Fruit fly (Drosophila melanogaster) whole organism, embryonic: ENCODE data around the gene Ent3.

ENCODE experiments used
- Atf6 ChIP-seq: fragments of 200-800 bp; sonication (Bioruptor generic); IDR thresholded peaks from 2 replicates; pipeline ENCODE4 v1.3.6; 2022; ENCODE audit warnings: missing biosample characterization, missing genetic modification characterization
- Bdp1 ChIP-seq: fragments of 200-800 bp; sonication (Bioruptor generic); optimal IDR thresholded peaks from 3 replicates; lab custom pipeline; 2016; ENCODE audit warnings: missing biosample characterization, missing genetic modification characterization
- BtbVII ChIP-seq: fragments of 200-800 bp; sonication (Bioruptor generic); optimal IDR thresholded peaks from 3 replicates; lab custom pipeline; 2017; ENCODE audit warnings: missing biosample characterization, mild to moderate bottlenecking, missing genetic modification characterization
- CG10147 ChIP-seq: fragments of 200-800 bp; sonication (Bioruptor generic); optimal IDR thresholded peaks from 2 replicates; lab custom pipeline; 2019; ENCODE audit warnings: missing biosample characterization, mild to moderate bottlenecking, missing genetic modification characterization, moderate library complexity
- CG12104 ChIP-seq: fragments of 200-800 bp; sonication (Bioruptor generic); optimal IDR thresholded peaks from 3 replicates; lab custom pipeline; 2016; ENCODE audit warnings: missing biosample characterization, missing genetic modification characterization
- CG1233 ChIP-seq: fragments of 200-800 bp; sonication (Bioruptor generic); optimal IDR thresholded peaks from 4 replicates; lab custom pipeline; 2018; ENCODE audit warnings: missing biosample characterization, mild to moderate bottlenecking, missing genetic modification characterization
- CG13287 ChIP-seq: fragments of 200-800 bp; sonication (Bioruptor generic); IDR thresholded peaks from 2 replicates; pipeline ENCODE4 v1.3.6; 2022; ENCODE audit warnings: missing biosample characterization, missing genetic modification characterization; ENCODE audit not compliant: partially characterized antibody
- CG13296 ChIP-seq: fragments of 200-800 bp; sonication (Bioruptor generic); optimal IDR thresholded peaks from 3 replicates; lab custom pipeline; 2018; ENCODE audit warnings: missing biosample characterization, mild to moderate bottlenecking, missing genetic modification characterization
- CG1529 ChIP-seq: fragments of 200-800 bp; sonication (Bioruptor generic); optimal IDR thresholded peaks from 3 replicates; lab custom pipeline; 2018; ENCODE audit warnings: missing biosample characterization, missing genetic modification characterization
- CG15514 ChIP-seq: fragments of 200-800 bp; sonication (Bioruptor generic); optimal IDR thresholded peaks from 3 replicates; lab custom pipeline; 2017; ENCODE audit warnings: missing biosample characterization, missing genetic modification characterization, mild to moderate bottlenecking, moderate library complexity, missing genetic modification reagents
- CG15696 ChIP-seq: fragments of 200-800 bp; sonication (Bioruptor generic); optimal IDR thresholded peaks from 2 replicates; lab custom pipeline; 2019; ENCODE audit warnings: missing biosample characterization, mild to moderate bottlenecking, missing genetic modification characterization, moderate library complexity
- CG16813 ChIP-seq: fragments of 200-800 bp; sonication (Bioruptor generic); IDR thresholded peaks from 3 replicates; pipeline ENCODE4 v1.3.6; 2022; ENCODE audit warnings: missing biosample characterization, missing genetic modification characterization; ENCODE audit not compliant: partially characterized antibody
- CG18262 ChIP-seq: fragments of 200-800 bp; optimal IDR thresholded peaks from 3 replicates; lab custom pipeline; 2019; ENCODE audit warnings: missing biosample characterization, mild to moderate bottlenecking, missing genetic modification characterization, moderate library complexity
- CG31441 ChIP-seq: fragments of 200-800 bp; sonication (Bioruptor generic); IDR thresholded peaks from 2 replicates; pipeline ENCODE4 v1.3.6; 2022; ENCODE audit warnings: missing biosample characterization, missing genetic modification characterization
- CG4617 ChIP-seq: fragments of 200-800 bp; sonication (Bioruptor generic); optimal IDR thresholded peaks from 3 replicates; lab custom pipeline; 2016; ENCODE audit warnings: missing biosample characterization, missing genetic modification characterization, borderline replicate concordance
- CG6683 ChIP-seq: fragments of 200-800 bp; sonication (Bioruptor generic); optimal IDR thresholded peaks from 2 replicates; lab custom pipeline; 2017; ENCODE audit warnings: missing biosample characterization, mild to moderate bottlenecking, missing genetic modification characterization, missing genetic modification reagents
- CG6854 ChIP-seq: fragments of 200-800 bp; sonication (Bioruptor generic); optimal IDR thresholded peaks from 3 replicates; lab custom pipeline; 2017; ENCODE audit warnings: missing biosample characterization, mild to moderate bottlenecking, missing genetic modification characterization
- CG8290 ChIP-seq, 3 experiments: fragments of 200-800 bp; sonication (Bioruptor generic); optimal IDR thresholded peaks; 2 replicates each; lab custom pipeline; 2016 to 2019; ENCODE audit warnings: missing biosample characterization in 3 of 3, missing genetic modification characterization in 3 of 3, mild to moderate bottlenecking in 2 of 3, moderate library complexity in 1 of 3
- CG8944 ChIP-seq: fragments of 200-800 bp; sonication (Bioruptor generic); optimal IDR thresholded peaks from 3 replicates; lab custom pipeline; 2016; ENCODE audit warnings: missing biosample characterization, missing genetic modification characterization
- Dbx ChIP-seq: fragments of 200-800 bp; sonication (Bioruptor generic); IDR thresholded peaks from 3 replicates; pipeline ENCODE4 v1.3.6; 2022; ENCODE audit warnings: missing biosample characterization, missing genetic modification characterization
- Deaf1 ChIP-seq: fragments of 200-800 bp; optimal IDR thresholded peaks from 3 replicates; lab custom pipeline; 2019; ENCODE audit warnings: missing biosample characterization, mild to moderate bottlenecking, missing genetic modification characterization, moderate library complexity
- Fer3 ChIP-seq: fragments of 200-800 bp; sonication (Bioruptor generic); optimal IDR thresholded peaks from 2 replicates; lab custom pipeline; 2018; ENCODE audit warnings: missing biosample characterization, mild to moderate bottlenecking, missing genetic modification characterization, moderate library complexity
- H15 ChIP-seq: fragments of 200-800 bp; sonication (Bioruptor generic); IDR thresholded peaks from 3 replicates; pipeline ENCODE4 v1.3.6; 2022; ENCODE audit warnings: missing biosample characterization, missing genetic modification characterization
- Hr78 ChIP-seq, 2 experiments: fragments of 200-800 bp in 1 of 2; fragments of >200 bp in 1 of 2; sonication (Bioruptor generic) in 1 of 2; optimal IDR thresholded peaks; 2 replicates each; lab custom pipeline; 2017 to 2019; ENCODE audit warnings: missing biosample characterization in 2 of 2, missing genetic modification characterization in 2 of 2, mild to moderate bottlenecking in 1 of 2, moderate library complexity in 1 of 2
- Jarid2 ChIP-seq: fragments of 200-800 bp; sonication (Bioruptor generic); optimal IDR thresholded peaks from 3 replicates; lab custom pipeline; 2017; ENCODE audit warnings: mild to moderate bottlenecking, missing biosample characterization, missing genetic modification reagents, missing genetic modification characterization
- NFAT ChIP-seq: fragments of 200-800 bp; sonication (Bioruptor generic); IDR thresholded peaks from 2 replicates; pipeline ENCODE4 v1.3.6; 2022; ENCODE audit warnings: missing biosample characterization, missing genetic modification characterization
- Nf-YB ChIP-seq: fragments of 200-800 bp; sonication (Bioruptor generic); optimal IDR thresholded peaks from 3 replicates; lab custom pipeline; 2019; ENCODE audit warnings: missing biosample characterization, mild to moderate bottlenecking, missing genetic modification characterization, moderate library complexity
- NfI ChIP-seq: fragments of 200-800 bp; sonication (Bioruptor generic); optimal IDR thresholded peaks from 3 replicates; lab custom pipeline; 2018; ENCODE audit warnings: missing biosample characterization, mild to moderate bottlenecking, missing genetic modification characterization, moderate library complexity
- Pdp1 ChIP-seq, 2 experiments: fragments of 200-800 bp; sonication (Bioruptor generic); optimal IDR thresholded peaks; 3 replicates each; lab custom pipeline; 2016; ENCODE audit warnings: missing biosample characterization in 2 of 2, missing genetic modification characterization in 2 of 2, mild to moderate bottlenecking in 1 of 2, moderate library complexity in 1 of 2
- Six4 ChIP-seq: fragments of 200-800 bp; sonication (Bioruptor generic); optimal IDR thresholded peaks from 2 replicates; lab custom pipeline; 2016; ENCODE audit warnings: missing biosample characterization, missing genetic modification characterization
- Sry-β ChIP-seq: fragments of 200-800 bp; sonication (Bioruptor generic); optimal IDR thresholded peaks from 2 replicates; lab custom pipeline; 2018; ENCODE audit warnings: missing biosample characterization, mild to moderate bottlenecking, missing genetic modification characterization, moderate library complexity
- al ChIP-seq: fragments of 200-800 bp; sonication (Bioruptor generic); IDR thresholded peaks from 2 replicates; pipeline ENCODE4 v1.3.6; 2022; ENCODE audit warnings: missing biosample characterization, missing genetic modification characterization
- bbx ChIP-seq: fragments of 200-800 bp; sonication (Bioruptor generic); IDR thresholded peaks from 2 replicates; pipeline ENCODE4 v1.3.6; 2022; ENCODE audit warnings: missing biosample characterization, missing genetic modification characterization; ENCODE audit not compliant: partially characterized antibody
- bcd ChIP-seq: fragments of 200-800 bp; sonication (Bioruptor generic); optimal IDR thresholded peaks from 2 replicates; lab custom pipeline; 2017; ENCODE audit warnings: missing biosample characterization, mild to moderate bottlenecking, missing genetic modification characterization
- cad ChIP-seq: fragments of >200 bp; optimal IDR thresholded peaks from 2 replicates; lab custom pipeline; 2017; ENCODE audit warnings: missing biosample characterization, missing genetic modification characterization
- crc ChIP-seq: fragments of 200-800 bp; sonication (Bioruptor generic); optimal IDR thresholded peaks from 2 replicates; lab custom pipeline; 2016; ENCODE audit warnings: missing biosample characterization, missing genetic modification characterization
- croc ChIP-seq: fragments of 200-800 bp; sonication (Bioruptor generic); conservative IDR thresholded peaks from 3 replicates; pipeline ENCODE4 v1.3.6; 2022; ENCODE audit warnings: missing biosample characterization, missing genetic modification characterization
- dmrt11E ChIP-seq: fragments of 200-800 bp; sonication (Bioruptor generic); optimal IDR thresholded peaks from 3 replicates; lab custom pipeline; 2018; ENCODE audit warnings: missing biosample characterization, mild to moderate bottlenecking, missing genetic modification characterization, moderate library complexity
- exex ChIP-seq: fragments of 200-800 bp; sonication (Bioruptor generic); optimal IDR thresholded peaks from 4 replicates; lab custom pipeline; 2018; ENCODE audit warnings: missing biosample characterization, mild to moderate bottlenecking, missing genetic modification characterization, moderate library complexity
- fd102C ChIP-seq: fragments of 200-800 bp; sonication (Bioruptor generic); optimal IDR thresholded peaks from 2 replicates; lab custom pipeline; 2018; ENCODE audit warnings: missing biosample characterization, mild to moderate bottlenecking, missing genetic modification characterization, moderate library complexity
- gsb-n ChIP-seq: fragments of 200-800 bp; sonication (Bioruptor generic); optimal IDR thresholded peaks from 3 replicates; lab custom pipeline; 2018; ENCODE audit warnings: missing biosample characterization, mild to moderate bottlenecking, missing genetic modification characterization
- hbn ChIP-seq: fragments of 200-800 bp; sonication (Bioruptor generic); IDR thresholded peaks from 2 replicates; pipeline ENCODE4 v1.3.6; 2022; ENCODE audit warnings: missing biosample characterization, missing genetic modification characterization; ENCODE audit not compliant: partially characterized antibody
- her ChIP-seq: fragments of 200-800 bp; sonication (Bioruptor generic); optimal IDR thresholded peaks from 2 replicates; lab custom pipeline; 2016; ENCODE audit warnings: missing biosample characterization, missing genetic modification characterization
- jing ChIP-seq: fragments of 200-800 bp; sonication (Bioruptor generic); optimal IDR thresholded peaks from 2 replicates; lab custom pipeline; 2018; ENCODE audit warnings: missing biosample characterization, mild to moderate bottlenecking, missing genetic modification characterization
- pita ChIP-seq: fragments of 200-800 bp; sonication (Bioruptor generic); optimal IDR thresholded peaks from 2 replicates; lab custom pipeline; 2017; ENCODE audit warnings: missing biosample characterization, mild to moderate bottlenecking, missing genetic modification characterization
- prd ChIP-seq, 3 experiments: fragments of >200 bp in 2 of 3; fragments of 200-800 bp in 1 of 3; sonication (Bioruptor generic) in 1 of 3; optimal IDR thresholded peaks in 2 of 3; IDR thresholded peaks in 1 of 3; 2 replicates in 2 of 3; 3 replicates in 1 of 3; pipeline versions ENCODE4 v1.3.6 to Lab custom; 2017 to 2022; ENCODE audit warnings: missing biosample characterization in 1 of 3, missing genetic modification characterization in 1 of 3
- pzg ChIP-seq: fragments of 200-800 bp; sonication (Bioruptor generic); optimal IDR thresholded peaks from 3 replicates; lab custom pipeline; 2018; ENCODE audit warnings: missing biosample characterization, mild to moderate bottlenecking, missing genetic modification characterization, moderate library complexity
- zf30C ChIP-seq: fragments of 200-800 bp; sonication (Bioruptor generic); optimal IDR thresholded peaks from 3 replicates; lab custom pipeline; 2018; ENCODE audit warnings: missing biosample characterization, mild to moderate bottlenecking, missing genetic modification characterization

The Ent3 gene

dm6 chr3L:12804730-12805170 is 48.7 kb upstream of the Ent3 start, which contains the start of gene Atg1:
Gene Atg1, minus strand, starts transcription at chr3L:12805116.
- TF ChIP-seq her (GFP tag; lab: Kevin White, UChicago) (peak; percentile 51), croc (no peak), gsb-n (tag; lab: Kevin White, UChicago) (no peak), CG4617 (GFP tag; lab: Kevin White, UChicago) (peak; percentile 39), pita (GFP tag; lab: Kevin White, UChicago) (no peak), exex (tag; lab: Kevin White, UChicago) (peak; percentile 71), CG6683 (GFP tag; lab: Kevin White, UChicago) (no peak), crc (GFP tag; lab: Kevin White, UChicago) (no peak), prd (optimal IDR thresholded peaks at IDR 0.05; lab: Kevin White, UChicago) (no peak), prd (GFP tag; IDR thresholded peaks at IDR 0.05; lab: Robert Waterston, UW) (no peak), NFAT (GFP tag; lab: Robert Waterston, UW) (peak; percentile 37; the same call in 1 of the 2 replicates), Atf6 (GFP tag; lab: Robert Waterston, UW) (0 out of 2 replicates have a peak, but pooled peaks have one; percentile 42), BtbVII (GFP tag; lab: Kevin White, UChicago) (no peak), CG13296 (GFP tag; lab: Kevin White, UChicago) (peak; percentile 11), CG15514 (GFP tag; lab: Kevin White, UChicago) (peak; percentile 36), dmrt11E (tag; lab: Kevin White, UChicago) (no peak), fd102C (GFP tag; lab: Kevin White, UChicago) (no peak), Fer3 (tag; lab: Kevin White, UChicago) (no peak), Deaf1 (tag; lab: Kevin White, UChicago) (peak; percentile 8), zf30C (GFP tag; lab: Kevin White, UChicago) (peak; percentile 10), H15 (GFP tag; lab: Robert Waterston, UW) (no peak), CG10147 (GFP tag; lab: Kevin White, UChicago) (peak; percentile 16), Pdp1 (GFP tag; optimal IDR thresholded peaks at IDR 0.05; lab: Kevin White, UChicago) (no peak), hbn (no peak), jing (GFP tag; lab: Kevin White, UChicago) (no peak), al (GFP tag; lab: Robert Waterston, UW) (no peak), Nf-YB (GFP tag; lab: Kevin White, UChicago) (no peak), CG8944 (GFP tag; lab: Kevin White, UChicago) (no peak), pzg (peak; percentile 62), CG1529 (GFP tag; lab: Kevin White, UChicago) (no peak), Jarid2 (peak; percentile 85), CG16813 (GFP tag; lab: Robert Waterston, UW) (peak; percentile 38; the same call in 1 of the 3 replicates), bbx (GFP tag; lab: Robert Waterston, UW) (peak; percentile 46; the same call in 1 of the 2 replicates), CG13287 (GFP tag; lab: Robert Waterston, UW) (peak; percentile 19; the same call in 1 of the 2 replicates), Six4 (no peak), Dbx (no peak; the same call in 2 of the 3 replicates), CG12104 (GFP tag; lab: Kevin White, UChicago) (no peak), bcd (GFP tag; lab: Kevin White, UChicago) (no peak), cad (no peak), CG1233 (GFP tag; lab: Kevin White, UChicago) (no peak), CG15696 (no peak), Bdp1 (no peak), CG6854 (peak; percentile 54), CG31441 (GFP tag; lab: Robert Waterston, UW) (no peak; the same call in 1 of the 2 replicates), CG8290 (GFP tag; optimal IDR thresholded peaks at IDR 0.05; lab: Kevin White, UChicago) (peak; percentile 17), CG8290 (tag; optimal IDR thresholded peaks at IDR 0.05; lab: Kevin White, UChicago) (peak in 1 of 2 experiments; percentile 60), Sry-β (GFP tag; lab: Kevin White, UChicago) (no peak), NfI (GFP tag; lab: Kevin White, UChicago) (no peak), Hr78 (GFP tag; optimal IDR thresholded peaks at IDR 0.05; lab: Kevin White, UChicago) (no peak), CG18262 (peak; percentile 5)
